Fruit fly (Drosophila melanogaster): ENCODE measurements around the gene CG4968.

Gene CG4968

dm6 chr2L:10306518-10307260 lies at the start of gene CG4968, which contains the start of gene CG5390:
TSS of gene CG4968 (plus strand) at chr2L:10306922.
TSS of gene CG5390 (minus strand) at chr2L:10306594.
- peak; percentile 55; the same call in 1 of the 2 replicates for TF ChIP-seq rn (GFP tag; IDR thresholded peaks at IDR 0.05)
- no peak for TF ChIP-seq CG13204 (GFP tag; optimal IDR thresholded peaks at IDR 0.05)
- TF ChIP-seq CG10348 (GFP tag; IDR thresholded peaks at IDR 0.05) = no peak
- peak; percentile 71 for TF ChIP-seq Pif1B (GFP tag; optimal IDR thresholded peaks at IDR 0.05)
- TF ChIP-seq CG8159 (tag; optimal IDR thresholded peaks at IDR 0.05) = no peak
- TF ChIP-seq CG34367 (tag; optimal IDR thresholded peaks at IDR 0.05) = peak; percentile 69
- no peak for TF ChIP-seq D1 (tag; optimal IDR thresholded peaks at IDR 0.05)
- TF ChIP-seq gl (tag; optimal IDR thresholded peaks at IDR 0.05) = peak; percentile 29
- TF ChIP-seq Ets98B (GFP tag; IDR thresholded peaks at IDR 0.05) = peak; percentile 81; the same call in 1 of the 2 replicates
- no peak for TF ChIP-seq Pif1A (GFP tag; optimal IDR thresholded peaks at IDR 0.05)
- peak; percentile 78; the same call in 2 of the 3 replicates for TF ChIP-seq CG4496 (GFP tag; IDR thresholded peaks at IDR 0.05)
- no peak for TF ChIP-seq fd96Ca (GFP tag; IDR thresholded peaks at IDR 0.05)
- TF ChIP-seq Snoo (tag; optimal IDR thresholded peaks at IDR 0.05) = peak; percentile 68
- TF ChIP-seq CG14655 (GFP tag; optimal IDR thresholded peaks at IDR 0.05) = no peak
- peak; percentile 70 for TF ChIP-seq CG8301 (tag; optimal IDR thresholded peaks at IDR 0.05)
- TF ChIP-seq CG32121 (GFP tag; IDR thresholded peaks at IDR 0.05) = peak; percentile 87
- peak; percentile 81 for TF ChIP-seq CG15710 (tag; optimal IDR thresholded peaks at IDR 0.05)
- no peak; the same call in none of the 2 replicates for TF ChIP-seq CG12605 (GFP tag; IDR thresholded peaks at IDR 0.05)
- TF ChIP-seq CG17806 (tag; optimal IDR thresholded peaks at IDR 0.05) = peak; percentile 79
- TF ChIP-seq CG9948 (tag; optimal IDR thresholded peaks at IDR 0.05) = peak; percentile 67
- peak; percentile 2 for TF ChIP-seq EcR (GFP tag; optimal IDR thresholded peaks at IDR 0.05)

dm6 chr2L:10259960-10260749 lies 46.6 kb upstream of the CG4968 start:
- TF ChIP-seq CG12605 (GFP tag; IDR thresholded peaks at IDR 0.05) = no peak
- no peak for TF ChIP-seq CG13204 (GFP tag; optimal IDR thresholded peaks at IDR 0.05)
- TF ChIP-seq EcR (GFP tag; optimal IDR thresholded peaks at IDR 0.05) = no peak
- TF ChIP-seq Snoo (tag; optimal IDR thresholded peaks at IDR 0.05) = no peak
- no peak for TF ChIP-seq fd96Ca (GFP tag; IDR thresholded peaks at IDR 0.05)
- TF ChIP-seq Ets98B (GFP tag; IDR thresholded peaks at IDR 0.05) = no peak
- no peak for TF ChIP-seq Pif1B (GFP tag; optimal IDR thresholded peaks at IDR 0.05)
- no peak for TF ChIP-seq CG8159 (tag; optimal IDR thresholded peaks at IDR 0.05)
- no peak for TF ChIP-seq CG32121 (GFP tag; IDR thresholded peaks at IDR 0.05)
- TF ChIP-seq CG8301 (tag; optimal IDR thresholded peaks at IDR 0.05) = no peak

dm6 chr2L:10260750-10261493 lies 45.8 kb upstream of the CG4968 start, which contains the start of gene Pten:
TSS of gene Pten (minus strand) at chr2L:10261049.
- TF ChIP-seq CG12605 (GFP tag; IDR thresholded peaks at IDR 0.05) = peak; percentile 74; the same call in 1 of the 2 replicates
- TF ChIP-seq CG15710 (tag; optimal IDR thresholded peaks at IDR 0.05) = peak; percentile 23
- peak; percentile 64 for TF ChIP-seq CG32121 (GFP tag; IDR thresholded peaks at IDR 0.05)
- peak; percentile 16 for TF ChIP-seq Snoo (tag; optimal IDR thresholded peaks at IDR 0.05)
- TF ChIP-seq CG17806 (tag; optimal IDR thresholded peaks at IDR 0.05) = peak; percentile 49
- peak; percentile 53 for TF ChIP-seq Pif1A (GFP tag; optimal IDR thresholded peaks at IDR 0.05)
- TF ChIP-seq D1 (tag; optimal IDR thresholded peaks at IDR 0.05) = no peak
- TF ChIP-seq CG8301 (tag; optimal IDR thresholded peaks at IDR 0.05) = peak; percentile 60
- no peak for TF ChIP-seq EcR (GFP tag; optimal IDR thresholded peaks at IDR 0.05)
- peak; percentile 14 for TF ChIP-seq Pif1B (GFP tag; optimal IDR thresholded peaks at IDR 0.05)
- peak; percentile 55 for TF ChIP-seq CG9948 (tag; optimal IDR thresholded peaks at IDR 0.05)

DNA sequence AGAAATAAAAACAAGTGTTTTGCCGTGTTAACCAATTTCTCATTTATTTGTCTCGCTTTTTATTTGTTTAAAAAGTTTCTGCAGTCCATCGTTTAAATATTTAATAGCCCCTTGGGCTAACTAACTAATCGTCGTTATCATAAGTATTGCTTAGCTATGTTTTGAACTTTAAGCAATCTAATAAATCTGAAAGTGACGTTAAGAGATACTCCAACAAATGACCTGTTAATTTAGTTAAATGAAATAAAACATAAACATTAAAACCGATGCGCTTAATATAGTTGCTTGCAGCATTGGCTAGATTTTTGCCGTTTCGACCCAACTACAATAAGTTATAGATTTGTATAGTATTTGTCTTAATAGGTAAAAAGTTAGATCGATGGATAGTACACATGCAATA lies 44.9 kb upstream of the CG4968 start:
- TF ChIP-seq EcR (GFP tag; optimal IDR thresholded peaks at IDR 0.05) (no peak), Ets98B (GFP tag; IDR thresholded peaks at IDR 0.05) (no peak), CG17806 (tag; optimal IDR thresholded peaks at IDR 0.05) (no peak)

DNA sequence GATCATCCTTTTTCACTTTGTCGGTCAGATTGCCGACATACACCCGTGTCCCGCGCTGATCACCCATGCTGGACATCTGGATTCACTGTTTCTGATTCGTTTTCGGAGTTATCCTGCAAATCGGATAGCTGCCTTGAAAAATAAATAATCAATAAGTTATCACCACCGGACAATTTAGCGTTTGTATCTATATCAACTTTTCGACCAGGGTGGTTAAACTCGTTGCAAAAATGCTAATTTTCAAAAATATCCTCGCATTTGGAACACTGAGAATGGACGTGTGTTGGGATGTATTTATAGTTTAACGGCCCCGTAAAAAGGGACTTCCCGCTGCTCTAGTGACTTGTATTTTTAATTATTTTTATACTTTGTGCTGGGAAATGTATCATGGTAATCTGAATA lies 43.4 kb upstream of the CG4968 start, which contains the start of gene Rsf1:
TSS of gene Rsf1 (minus strand) at position 212 of the 402 bp plus-strand sequence.
- no peak for TF ChIP-seq Ets98B (GFP tag; IDR thresholded peaks at IDR 0.05)
- TF ChIP-seq CG15710 (tag; optimal IDR thresholded peaks at IDR 0.05) = peak; percentile 8
